Fruit fly (Drosophila melanogaster) whole organism, embryonic: ENCODE data around the gene Shc.
A peak's percentile ranks its signal among the peaks of the same experiment; 100 is the strongest.

Experiments used
- CG11398 ChIP-seq: fragments of 200-800 bp; sonication (Bioruptor generic); optimal IDR thresholded peaks from 2 replicates; lab custom pipeline; 2016; ENCODE audit warnings: missing biosample characterization, missing genetic modification characterization
- CG1603 ChIP-seq: fragments of 200-800 bp; sonication (Bioruptor generic); optimal IDR thresholded peaks from 2 replicates; lab custom pipeline; 2019; ENCODE audit warnings: missing biosample characterization, mild to moderate bottlenecking, missing genetic modification characterization, moderate library complexity
- CG1647 ChIP-seq: fragments of 200-800 bp; sonication (Bioruptor generic); optimal IDR thresholded peaks from 3 replicates; lab custom pipeline; 2016; ENCODE audit warnings: missing biosample characterization, missing genetic modification characterization
- CG9817 ChIP-seq: fragments of 200-800 bp; sonication (Bioruptor generic); optimal IDR thresholded peaks from 2 replicates; lab custom pipeline; 2018; ENCODE audit warnings: missing biosample characterization, mild to moderate bottlenecking, missing genetic modification characterization, moderate library complexity
- Dad ChIP-seq: fragments of 200-800 bp; sonication (Bioruptor generic); optimal IDR thresholded peaks from 3 replicates; lab custom pipeline; 2016; ENCODE audit warnings: missing biosample characterization, missing genetic modification characterization
- Drgx ChIP-seq: fragments of 200-800 bp; sonication (Bioruptor generic); IDR thresholded peaks from 2 replicates; pipeline ENCODE4 v1.3.6; 2022; ENCODE audit warnings: missing biosample characterization, missing genetic modification characterization
- Hr51 ChIP-seq, 2 experiments: fragments of 200-800 bp; sonication (Bioruptor generic); optimal IDR thresholded peaks; 2 replicates in 1 of 2; 3 replicates in 1 of 2; lab custom pipeline; 2016 to 2018; ENCODE audit warnings: missing biosample characterization in 2 of 2, missing genetic modification characterization in 2 of 2, mild to moderate bottlenecking in 1 of 2, moderate library complexity in 1 of 2
- crc ChIP-seq: fragments of 200-800 bp; sonication (Bioruptor generic); optimal IDR thresholded peaks from 2 replicates; lab custom pipeline; 2016; ENCODE audit warnings: missing biosample characterization, missing genetic modification characterization
- ems ChIP-seq: fragments of 200-800 bp; sonication (Bioruptor generic); optimal IDR thresholded peaks from 3 replicates; lab custom pipeline; 2016; ENCODE audit warnings: missing biosample characterization, missing genetic modification characterization
- lab ChIP-seq: fragments of 200-800 bp; sonication (Bioruptor generic); optimal IDR thresholded peaks from 3 replicates; lab custom pipeline; 2017; ENCODE audit warnings: missing biosample characterization, missing genetic modification characterization, mild to moderate bottlenecking, moderate library complexity, missing genetic modification reagents
- pho ChIP-seq: fragments of 200-800 bp; sonication (Bioruptor generic); optimal IDR thresholded peaks from 2 replicates; lab custom pipeline; 2016; ENCODE audit warnings: missing biosample characterization, missing genetic modification characterization

Gene Shc

DNA sequence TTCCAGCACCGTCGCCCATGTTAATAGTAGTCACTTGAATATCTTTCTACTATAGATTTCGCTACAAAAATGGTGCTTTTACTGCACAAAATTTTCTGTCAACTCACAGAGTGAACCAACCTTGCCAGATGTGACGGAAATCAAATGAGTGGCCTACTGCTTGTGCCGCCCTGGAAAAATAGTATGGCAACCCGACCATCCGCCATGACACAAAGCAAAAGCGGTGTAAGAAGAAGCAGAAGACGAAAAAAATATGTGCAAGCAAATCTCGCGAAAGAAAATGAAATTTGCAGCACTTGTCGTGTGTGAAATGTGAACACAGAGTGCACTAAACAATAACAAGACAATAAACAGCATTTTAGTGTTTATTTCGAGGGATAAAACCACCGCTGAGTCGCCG, 50.0 kb downstream of the Shc start, which contains the start of the genes Uch-L5 and Jarid2 (continued):
- TF ChIP-seq Hr51 (GFP tag; optimal IDR thresholded peaks at IDR 0.05; lab: Kevin White, UChicago): peak in 1 of 2 experiments; percentile 30
- peak; percentile 39 for TF ChIP-seq crc (GFP tag; lab: Kevin White, UChicago)
- peak; percentile 31; the same call in 1 of the 2 replicates for TF ChIP-seq Drgx (GFP tag; lab: Robert Waterston, UW)
- TF ChIP-seq CG11398 (GFP tag; lab: Kevin White, UChicago): peak; percentile 63
- peak; percentile 21 for TF ChIP-seq CG9817 (tag; lab: Kevin White, UChicago)
- peak; percentile 51 for TF ChIP-seq pho
- peak; percentile 55 for TF ChIP-seq ems (GFP tag; lab: Kevin White, UChicago)
- TF ChIP-seq CG1647: peak; percentile 46
- peak; percentile 51 for TF ChIP-seq Dad (GFP tag; lab: Kevin White, UChicago)
- TF ChIP-seq lab (GFP tag; lab: Kevin White, UChicago): peak; percentile 65
- TF ChIP-seq CG1603: peak; percentile 91
